Fruit fly (Drosophila melanogaster): Measurements from ENCODE around the gene Cmtr1.

dm6 chrX:4108612-4109173, 7.9 kb upstream of the Cmtr1 start:
- TF ChIP-seq bab1 (GFP tag; optimal IDR thresholded peaks at IDR 0.05) = no peak
- no peak for TF ChIP-seq kay (GFP tag; ENCODE audit: borderline replicate concordance)
- TF ChIP-seq CG12768 (GFP tag; optimal IDR thresholded peaks at IDR 0.05) = no peak
- no peak for TF ChIP-seq pad (GFP tag; optimal IDR thresholded peaks at IDR 0.05)
- no peak for TF ChIP-seq Clk (GFP tag; optimal IDR thresholded peaks at IDR 0.05)
